Fruit fly (Drosophila melanogaster): Measurements from ENCODE around the gene APP-BP1.

dm6 chr3L:11130535-11130934 lies 32.3 kb downstream of the APP-BP1 start, which contains the start of gene nol:
- TF ChIP-seq Myc (optimal IDR thresholded peaks at IDR 0.05) = no peak
- no peak for TF ChIP-seq psq (optimal IDR thresholded peaks at IDR 0.05)
- TF ChIP-seq h (optimal IDR thresholded peaks at IDR 0.05) = no peak

Measured in Kc167 (cell line).